Fruit fly (Drosophila melanogaster) whole organism, embryonic: ENCODE results near the gene CG34288.

Experiments used
- ATbp ChIP-seq: fragments of 200-800 bp; sonication (Bioruptor generic); optimal IDR thresholded peaks from 2 replicates; lab custom pipeline; 2017; ENCODE audit warnings: missing biosample characterization, mild to moderate bottlenecking, missing genetic modification characterization, missing genetic modification reagents
- Abd-B ChIP-seq: fragments of 200-800 bp; sonication (Bioruptor generic); optimal IDR thresholded peaks from 2 replicates; lab custom pipeline; 2018; ENCODE audit warnings: missing biosample characterization, mild to moderate bottlenecking, missing genetic modification characterization, moderate library complexity
- Adf1 ChIP-seq: fragments of 200-800 bp; sonication (Bioruptor generic); IDR thresholded peaks from 2 replicates; pipeline ENCODE4 v1.3.6; 2022; ENCODE audit warnings: missing biosample characterization, missing genetic modification characterization
- C15 ChIP-seq: fragments of 200-800 bp; sonication (Bioruptor generic); IDR thresholded peaks from 3 replicates; pipeline ENCODE4 v1.3.6; 2022; ENCODE audit warnings: missing biosample characterization, missing genetic modification characterization
- CG13296 ChIP-seq: fragments of 200-800 bp; sonication (Bioruptor generic); optimal IDR thresholded peaks from 3 replicates; lab custom pipeline; 2018; ENCODE audit warnings: missing biosample characterization, mild to moderate bottlenecking, missing genetic modification characterization
- CG13894 ChIP-seq: fragments of 200-800 bp; sonication (Bioruptor generic); optimal IDR thresholded peaks from 3 replicates; lab custom pipeline; 2018; ENCODE audit warnings: missing biosample characterization, mild to moderate bottlenecking, missing genetic modification characterization, moderate library complexity
- CG14667 ChIP-seq: fragments of 200-800 bp; sonication (Bioruptor generic); IDR thresholded peaks from 2 replicates; pipeline ENCODE4 v1.3.6; 2022; ENCODE audit warnings: missing biosample characterization, missing genetic modification characterization
- CG17328 ChIP-seq: fragments of 200-800 bp; sonication (Bioruptor generic); IDR thresholded peaks from 2 replicates; pipeline ENCODE4 v1.3.6; 2022; ENCODE audit warnings: missing biosample characterization, missing genetic modification characterization
- CG17359 ChIP-seq: fragments of 200-800 bp; sonication (Bioruptor generic); optimal IDR thresholded peaks from 3 replicates; lab custom pipeline; 2018; ENCODE audit warnings: missing biosample characterization, mild to moderate bottlenecking, missing genetic modification characterization, moderate library complexity
- CG2116 ChIP-seq: fragments of 200-800 bp; sonication (Bioruptor generic); optimal IDR thresholded peaks from 3 replicates; lab custom pipeline; 2018; ENCODE audit warnings: missing biosample characterization, mild to moderate bottlenecking, missing genetic modification characterization
- CG2889 ChIP-seq: fragments of 200-800 bp; sonication (Bioruptor generic); IDR thresholded peaks from 3 replicates; pipeline ENCODE4 v1.3.6; 2022; ENCODE audit warnings: missing biosample characterization, missing genetic modification characterization
- CG3407 ChIP-seq: fragments of 200-800 bp; sonication (Bioruptor generic); optimal IDR thresholded peaks from 2 replicates; lab custom pipeline; 2018; ENCODE audit warnings: missing biosample characterization, mild to moderate bottlenecking, missing genetic modification characterization
- CG3726 ChIP-seq: fragments of 200-800 bp; sonication (Bioruptor generic); IDR thresholded peaks from 3 replicates; pipeline ENCODE4, ENCODE4 v1.3.6; 2022; ENCODE audit warnings: missing biosample characterization, missing genetic modification characterization
- CG3838 ChIP-seq: fragments of 200-800 bp; sonication (Bioruptor generic); optimal IDR thresholded peaks from 3 replicates; lab custom pipeline; 2016; ENCODE audit warnings: missing biosample characterization, missing genetic modification characterization
- CG4707 ChIP-seq: fragments of 200-800 bp; sonication (Bioruptor generic); optimal IDR thresholded peaks from 2 replicates; lab custom pipeline; 2018; ENCODE audit warnings: missing biosample characterization, mild to moderate bottlenecking, missing genetic modification characterization, moderate library complexity
- CG7372 ChIP-seq: fragments of 200-800 bp; sonication (Bioruptor generic); IDR thresholded peaks from 2 replicates; pipeline ENCODE4 v1.3.6; 2022; ENCODE audit warnings: missing biosample characterization, missing genetic modification characterization
- CG7786 ChIP-seq: fragments of 200-800 bp; sonication (Bioruptor generic); optimal IDR thresholded peaks from 2 replicates; lab custom pipeline; 2016; ENCODE audit warnings: missing biosample characterization, missing genetic modification characterization
- CG9932 ChIP-seq: fragments of 200-800 bp; sonication (Bioruptor generic); IDR thresholded peaks from 2 replicates; pipeline ENCODE4 v1.3.6; 2022; ENCODE audit warnings: missing biosample characterization, missing genetic modification characterization
- E2f2 ChIP-seq: fragments of 200-800 bp; sonication (Bioruptor generic); IDR thresholded peaks from 2 replicates; pipeline ENCODE4 v1.3.6; 2022; ENCODE audit warnings: missing biosample characterization, missing genetic modification characterization
- ERR ChIP-seq: fragments of 200-800 bp; sonication (Bioruptor generic); optimal IDR thresholded peaks from 2 replicates; lab custom pipeline; 2016; ENCODE audit warnings: missing biosample characterization, missing genetic modification characterization
- Elba2 ChIP-seq: fragments of 200-800 bp; sonication (Bioruptor generic); optimal IDR thresholded peaks from 3 replicates; lab custom pipeline; 2016; ENCODE audit warnings: missing biosample characterization, missing genetic modification characterization
- Hr51 ChIP-seq, 2 experiments: fragments of 200-800 bp; sonication (Bioruptor generic); optimal IDR thresholded peaks; 2 replicates in 1 of 2; 3 replicates in 1 of 2; lab custom pipeline; 2016 to 2018; ENCODE audit warnings: missing biosample characterization in 2 of 2, missing genetic modification characterization in 2 of 2, mild to moderate bottlenecking in 1 of 2, moderate library complexity in 1 of 2
- Max ChIP-seq: fragments of 200-800 bp; sonication (Bioruptor generic); optimal IDR thresholded peaks from 2 replicates; lab custom pipeline; 2016; ENCODE audit warnings: missing biosample characterization, mild to moderate bottlenecking, missing genetic modification characterization
- Mes4 ChIP-seq: fragments of 200-800 bp; sonication (Bioruptor generic); optimal IDR thresholded peaks from 2 replicates; lab custom pipeline; 2016; ENCODE audit warnings: missing biosample characterization, missing genetic modification characterization
- NFAT ChIP-seq: fragments of 200-800 bp; sonication (Bioruptor generic); IDR thresholded peaks from 2 replicates; pipeline ENCODE4 v1.3.6; 2022; ENCODE audit warnings: missing biosample characterization, missing genetic modification characterization
- Neu2 ChIP-seq: fragments of 200-800 bp; sonication (Bioruptor generic); optimal IDR thresholded peaks from 3 replicates; lab custom pipeline; 2016; ENCODE audit warnings: missing biosample characterization, missing genetic modification characterization, borderline replicate concordance
- Six4 ChIP-seq: fragments of 200-800 bp; sonication (Bioruptor generic); optimal IDR thresholded peaks from 2 replicates; lab custom pipeline; 2016; ENCODE audit warnings: missing biosample characterization, missing genetic modification characterization
- Ssrp ChIP-seq: fragments of 200-800 bp; sonication (Bioruptor generic); optimal IDR thresholded peaks from 2 replicates; lab custom pipeline; 2018; ENCODE audit warnings: missing biosample characterization, mild to moderate bottlenecking, missing genetic modification characterization, moderate library complexity
- Stat92E ChIP-seq, 3 experiments: fragments of >200 bp in 2 of 3; fragments of 200-800 bp in 1 of 3; sonication (Bioruptor generic) in 1 of 3; optimal IDR thresholded peaks; 2 replicates each; lab custom pipeline; 2017 to 2019; ENCODE audit warnings: missing biosample characterization in 3 of 3, missing genetic modification characterization in 3 of 3, mild to moderate bottlenecking in 1 of 3, moderate library complexity in 1 of 3
- YL-1 ChIP-seq: fragments of 200-800 bp; sonication (Bioruptor generic); optimal IDR thresholded peaks from 3 replicates; lab custom pipeline; 2017; ENCODE audit warnings: missing biosample characterization, mild to moderate bottlenecking, missing genetic modification characterization
- ara ChIP-seq: fragments of 200-800 bp; sonication (Bioruptor generic); IDR thresholded peaks from 2 replicates; pipeline ENCODE4 v1.3.6; 2022; ENCODE audit warnings: missing biosample characterization, missing genetic modification characterization
- chm ChIP-seq: fragments of 200-800 bp; sonication (Bioruptor generic); IDR thresholded peaks from 2 replicates; pipeline ENCODE4 v1.3.6; 2022; ENCODE audit warnings: missing biosample characterization, missing genetic modification characterization
- danr ChIP-seq: fragments of 200-800 bp; sonication (Bioruptor generic); IDR thresholded peaks from 2 replicates; pipeline ENCODE4 v1.3.6; 2022; ENCODE audit warnings: missing biosample characterization, missing genetic modification characterization
- dimm ChIP-seq: fragments of 200-800 bp; sonication (Bioruptor generic); IDR thresholded peaks from 2 replicates; pipeline ENCODE4 v1.3.6; 2022; ENCODE audit warnings: missing biosample characterization, missing genetic modification characterization
- dmrt11E ChIP-seq: fragments of 200-800 bp; sonication (Bioruptor generic); optimal IDR thresholded peaks from 3 replicates; lab custom pipeline; 2018; ENCODE audit warnings: missing biosample characterization, mild to moderate bottlenecking, missing genetic modification characterization, moderate library complexity
- dysf ChIP-seq: fragments of 200-800 bp; sonication (Bioruptor generic); IDR thresholded peaks from 3 replicates; pipeline ENCODE4 v1.3.6; 2022; ENCODE audit warnings: missing biosample characterization, missing genetic modification characterization
- grau ChIP-seq: fragments of 200-800 bp; optimal IDR thresholded peaks from 3 replicates; lab custom pipeline; 2019; ENCODE audit warnings: missing biosample characterization, mild to moderate bottlenecking, missing genetic modification characterization, moderate library complexity
- h ChIP-seq: fragments of >200 bp; optimal IDR thresholded peaks from 2 replicates; lab custom pipeline; 2017
- her ChIP-seq: fragments of 200-800 bp; sonication (Bioruptor generic); optimal IDR thresholded peaks from 2 replicates; lab custom pipeline; 2016; ENCODE audit warnings: missing biosample characterization, missing genetic modification characterization
- nerfin-1 ChIP-seq: fragments of 200-800 bp; sonication (Bioruptor generic); optimal IDR thresholded peaks from 3 replicates; lab custom pipeline; 2019; ENCODE audit warnings: missing biosample characterization, mild to moderate bottlenecking, missing genetic modification characterization, moderate library complexity
- oc ChIP-seq: fragments of 200-800 bp; sonication (Bioruptor generic); optimal IDR thresholded peaks from 2 replicates; lab custom pipeline; 2018; ENCODE audit warnings: missing biosample characterization, mild to moderate bottlenecking, missing genetic modification characterization, moderate library complexity
- peb ChIP-seq: fragments of 200-800 bp; sonication (Bioruptor generic); IDR thresholded peaks from 2 replicates; pipeline ENCODE4 v1.3.6; 2022; ENCODE audit warnings: missing biosample characterization, missing genetic modification characterization
- pho ChIP-seq: fragments of 200-800 bp; sonication (Bioruptor generic); optimal IDR thresholded peaks from 2 replicates; lab custom pipeline; 2016; ENCODE audit warnings: missing biosample characterization, missing genetic modification characterization
- pita ChIP-seq: fragments of 200-800 bp; sonication (Bioruptor generic); optimal IDR thresholded peaks from 2 replicates; lab custom pipeline; 2017; ENCODE audit warnings: missing biosample characterization, mild to moderate bottlenecking, missing genetic modification characterization
- pum ChIP-seq: fragments of 200-800 bp; sonication (Bioruptor generic); optimal IDR thresholded peaks from 2 replicates; lab custom pipeline; 2016; ENCODE audit warnings: missing biosample characterization, missing genetic modification characterization
- run ChIP-seq: fragments of 200-800 bp; sonication (Bioruptor generic); optimal IDR thresholded peaks from 3 replicates; lab custom pipeline; 2018; ENCODE audit warnings: missing biosample characterization, mild to moderate bottlenecking, missing genetic modification characterization
- sd ChIP-seq: fragments of 200-800 bp; sonication (Bioruptor generic); optimal IDR thresholded peaks from 3 replicates; lab custom pipeline; 2018; ENCODE audit warnings: missing biosample characterization, mild to moderate bottlenecking, missing genetic modification characterization, moderate library complexity
- sima ChIP-seq: fragments of 200-800 bp; sonication (Bioruptor generic); optimal IDR thresholded peaks from 2 replicates; lab custom pipeline; 2016; ENCODE audit warnings: missing biosample characterization, missing genetic modification characterization
- sr ChIP-seq: fragments of 200-800 bp; sonication (Bioruptor generic); IDR thresholded peaks from 3 replicates; pipeline ENCODE4 v1.3.6; 2022; ENCODE audit warnings: missing biosample characterization, missing genetic modification characterization
- stwl ChIP-seq: fragments of 200-800 bp; sonication (Bioruptor generic); optimal IDR thresholded peaks from 3 replicates; lab custom pipeline; 2018; ENCODE audit warnings: missing biosample characterization, mild to moderate bottlenecking, missing genetic modification characterization, moderate library complexity
- vvl ChIP-seq: fragments of 200-800 bp; sonication (Bioruptor generic); IDR thresholded peaks from 2 replicates; pipeline ENCODE4 v1.3.6; 2022; ENCODE audit warnings: missing biosample characterization, missing genetic modification characterization

The CG34288 gene

DNA sequence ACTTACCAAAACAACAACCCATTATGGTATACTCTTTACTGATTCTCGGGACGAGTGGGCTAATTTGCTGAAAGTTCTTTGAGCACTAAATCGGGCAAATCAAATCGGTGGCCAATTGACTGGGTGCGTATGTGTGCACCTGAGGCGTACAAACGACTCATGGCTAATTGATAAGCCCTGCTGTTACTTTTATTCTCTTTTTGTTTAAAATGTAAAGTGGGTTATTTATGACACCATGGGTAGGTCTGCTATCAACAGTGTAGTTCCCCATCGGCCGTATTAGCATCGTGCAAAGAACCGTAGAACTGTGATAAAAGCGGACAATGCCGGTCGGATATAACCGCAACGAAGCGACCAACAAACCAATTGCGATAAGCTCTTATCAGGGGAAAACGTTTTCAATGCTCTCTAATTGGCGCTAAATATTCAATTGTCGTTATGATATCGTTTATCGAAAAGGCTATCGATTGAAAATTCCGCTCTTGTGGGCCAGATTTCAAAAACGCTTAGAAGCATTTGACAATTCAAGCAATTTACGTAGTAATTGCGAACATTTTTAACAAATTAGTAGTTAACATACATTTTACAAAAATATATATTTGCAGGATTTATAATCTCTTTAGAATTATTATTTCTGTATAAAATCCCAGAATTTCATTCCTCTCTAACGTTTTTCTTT, at the start of gene CG34288:
TSS of gene CG34288 (minus strand) at position 69 of the 679 bp plus-strand sequence.
- TF ChIP-seq CG2889 (GFP tag; lab: Robert Waterston, UW) (no peak), Max (GFP tag; lab: Kevin White, UChicago) (no peak), Ssrp (no peak), dmrt11E (tag; lab: Kevin White, UChicago) (no peak), CG3838 (GFP tag; lab: Kevin White, UChicago) (no peak), her (GFP tag; lab: Kevin White, UChicago) (peak; percentile 40), CG13296 (GFP tag; lab: Kevin White, UChicago) (no peak), NFAT (GFP tag; lab: Robert Waterston, UW) (peak; percentile 73), stwl (tag; lab: Kevin White, UChicago) (no peak), Adf1 (GFP tag; lab: Robert Waterston, UW) (no peak), Neu2 (no peak), CG7372 (no peak), oc (tag; lab: Kevin White, UChicago) (no peak), C15 (GFP tag; lab: Robert Waterston, UW) (peak; percentile 9; the same call in 1 of the 3 replicates), peb (GFP tag; lab: Robert Waterston, UW) (no peak), Stat92E (GFP tag; optimal IDR thresholded peaks at IDR 0.05; lab: Kevin White, UChicago) (no peak), CG17359 (tag; lab: Kevin White, UChicago) (no peak), pho (GFP tag; lab: Kevin White, UChicago) (peak; percentile 4), pum (GFP tag; lab: Kevin White, UChicago) (no peak), pita (no peak), dysf (GFP tag; lab: Robert Waterston, UW) (peak; percentile 59; the same call in 2 of the 3 replicates), chm (peak; percentile 13; the same call in 1 of the 2 replicates), CG2116 (no peak), E2f2 (peak; percentile 85), CG13894 (no peak), h (lab: Kevin White, UChicago) (no peak), dimm (GFP tag; lab: Robert Waterston, UW) (no peak), sima (GFP tag; lab: Kevin White, UChicago) (no peak), YL-1 (no peak), Abd-B (no peak), Hr51 (GFP tag; optimal IDR thresholded peaks at IDR 0.05; lab: Kevin White, UChicago) (peak in 1 of 2 experiments; percentile 47), CG14667 (GFP tag; lab: Robert Waterston, UW) (no peak), ERR (GFP tag; lab: Kevin White, UChicago) (no peak), CG4707 (GFP tag; lab: Kevin White, UChicago) (no peak), CG3726 (GFP tag; lab: Robert Waterston, UW) (no peak), nerfin-1 (tag; lab: Kevin White, UChicago) (no peak), danr (GFP tag; lab: Robert Waterston, UW) (no peak), Elba2 (GFP tag; lab: Kevin White, UChicago) (no peak), CG9932 (GFP tag; lab: Robert Waterston, UW) (peak; percentile 48), vvl (GFP tag; lab: Robert Waterston, UW) (no peak; the same call in 1 of the 2 replicates), CG7786 (GFP tag; lab: Kevin White, UChicago) (peak; percentile 7), ara (GFP tag; lab: Robert Waterston, UW) (0 out of 2 replicates have a peak, but pooled peaks have one; percentile 19), CG17328 (GFP tag; lab: Robert Waterston, UW) (peak; percentile 42; the same call in 1 of the 2 replicates), grau (no peak), sr (GFP tag; lab: Robert Waterston, UW) (no peak), Mes4 (GFP tag; lab: Kevin White, UChicago) (no peak), sd (peak; percentile 73), run (no peak), CG3407 (GFP tag; lab: Kevin White, UChicago) (no peak), ATbp (no peak), Six4 (GFP tag; lab: Kevin White, UChicago) (no peak)
